Fruit fly (Drosophila melanogaster) whole organism, embryonic: Measurements from ENCODE around the gene CG31436.

Experiments used
- CG17359 ChIP-seq: fragments of 200-800 bp; sonication (Bioruptor generic); optimal IDR thresholded peaks from 3 replicates; lab custom pipeline; 2018; ENCODE audit warnings: missing biosample characterization, mild to moderate bottlenecking, missing genetic modification characterization, moderate library complexity
- CG2889 ChIP-seq: fragments of 200-800 bp; sonication (Bioruptor generic); IDR thresholded peaks from 3 replicates; pipeline ENCODE4 v1.3.6; 2022; ENCODE audit warnings: missing biosample characterization, missing genetic modification characterization
- onecut ChIP-seq: fragments of 200-800 bp; sonication (Bioruptor generic); IDR thresholded peaks from 2 replicates; pipeline ENCODE4 v1.3.6; 2022; ENCODE audit warnings: missing biosample characterization, missing genetic modification characterization
- z ChIP-seq: fragments of 200-800 bp; sonication (Bioruptor generic); IDR thresholded peaks from 3 replicates; pipeline ENCODE4 v1.3.6; 2022; ENCODE audit warnings: missing biosample characterization, missing genetic modification characterization

- TF ChIP-seq z, result no peak
- no peak for TF ChIP-seq onecut
- TF ChIP-seq CG17359 (tag; lab: Kevin White, UChicago), result no peak
- TF ChIP-seq CG2889 (GFP tag; lab: Robert Waterston, UW), result no peak
These were observed 2.0 kb downstream of the CG31436 start for dm6 chr3R:25305822-25306544.
